Fruit fly (Drosophila melanogaster) whole organism, pupa: ENCODE data around the gene lilli.

Experiments
- CG10348 ChIP-seq: fragments of 200-800 bp; sonication (Bioruptor generic); IDR thresholded peaks from 2 replicates; pipeline ENCODE4 v1.3.6; 2022; ENCODE audit warnings: missing biosample characterization, missing genetic modification characterization
- CG12605 ChIP-seq: fragments of 200-800 bp; sonication (Bioruptor generic); IDR thresholded peaks from 2 replicates; pipeline ENCODE4 v1.3.6; 2022; ENCODE audit warnings: missing biosample characterization, missing genetic modification characterization
- CG13204 ChIP-seq: fragments of 200-800 bp; sonication (Bioruptor generic); optimal IDR thresholded peaks from 2 replicates; lab custom pipeline; 2018; ENCODE audit warnings: missing biosample characterization, mild to moderate bottlenecking, missing genetic modification characterization, moderate library complexity
- CG14655 ChIP-seq: fragments of 200-800 bp; sonication (Bioruptor generic); optimal IDR thresholded peaks from 3 replicates; lab custom pipeline; 2017; ENCODE audit warnings: mild to moderate bottlenecking, missing biosample characterization, missing genetic modification reagents, missing genetic modification characterization
- CG15710 ChIP-seq: fragments of 200-800 bp; sonication (Bioruptor generic); optimal IDR thresholded peaks from 2 replicates; lab custom pipeline; 2018; ENCODE audit warnings: missing biosample characterization, mild to moderate bottlenecking, missing genetic modification characterization, moderate library complexity
- CG17806 ChIP-seq: fragments of 200-800 bp; sonication (Bioruptor generic); optimal IDR thresholded peaks from 2 replicates; lab custom pipeline; 2018; ENCODE audit warnings: missing biosample characterization, mild to moderate bottlenecking, missing genetic modification characterization, moderate library complexity
- CG32121 ChIP-seq: fragments of 200-800 bp; sonication (Bioruptor generic); IDR thresholded peaks from 2 replicates; pipeline ENCODE4 v1.3.6; 2022; ENCODE audit warnings: missing biosample characterization, missing genetic modification characterization
- CG34367 ChIP-seq: fragments of 200-800 bp; sonication (Bioruptor generic); optimal IDR thresholded peaks from 2 replicates; lab custom pipeline; 2018; ENCODE audit warnings: missing biosample characterization, mild to moderate bottlenecking, missing genetic modification characterization
- CG4496 ChIP-seq: fragments of 200-800 bp; sonication (Bioruptor generic); IDR thresholded peaks from 3 replicates; pipeline ENCODE4 v1.3.6; 2022; ENCODE audit warnings: missing biosample characterization, missing genetic modification characterization
- CG8159 ChIP-seq: fragments of 200-800 bp; sonication (Bioruptor generic); optimal IDR thresholded peaks from 3 replicates; lab custom pipeline; 2018; ENCODE audit warnings: missing biosample characterization, mild to moderate bottlenecking, missing genetic modification characterization, moderate library complexity
- CG8301 ChIP-seq: fragments of 200-800 bp; sonication (Bioruptor generic); optimal IDR thresholded peaks from 2 replicates; lab custom pipeline; 2018; ENCODE audit warnings: missing biosample characterization, mild to moderate bottlenecking, missing genetic modification characterization
- CG9948 ChIP-seq: fragments of 200-800 bp; sonication (Bioruptor generic); optimal IDR thresholded peaks from 2 replicates; lab custom pipeline; 2018; ENCODE audit warnings: missing biosample characterization, mild to moderate bottlenecking, missing genetic modification characterization, moderate library complexity
- D1 ChIP-seq: fragments of 200-800 bp; sonication (Bioruptor generic); optimal IDR thresholded peaks from 2 replicates; lab custom pipeline; 2018; ENCODE audit warnings: missing biosample characterization, mild to moderate bottlenecking, missing genetic modification characterization, moderate library complexity
- EcR ChIP-seq: fragments of 200-800 bp; sonication (Bioruptor generic); optimal IDR thresholded peaks from 3 replicates; lab custom pipeline; 2019; ENCODE audit warnings: missing biosample characterization, missing genetic modification characterization, mild to moderate bottlenecking, moderate library complexity, missing genetic modification reagents
- Ets98B ChIP-seq: fragments of 200-800 bp; sonication (Bioruptor generic); IDR thresholded peaks from 2 replicates; pipeline ENCODE4 v1.3.6; 2022; ENCODE audit warnings: missing biosample characterization, missing genetic modification characterization
- Pif1A ChIP-seq: fragments of 200-800 bp; sonication (Bioruptor generic); optimal IDR thresholded peaks from 3 replicates; lab custom pipeline; 2016; ENCODE audit warnings: missing biosample characterization, missing genetic modification characterization
- Pif1B ChIP-seq: fragments of 200-800 bp; sonication (Bioruptor generic); optimal IDR thresholded peaks from 3 replicates; lab custom pipeline; 2016; ENCODE audit warnings: missing biosample characterization, missing genetic modification characterization
- Snoo ChIP-seq: fragments of 200-800 bp; sonication (Bioruptor generic); optimal IDR thresholded peaks from 3 replicates; lab custom pipeline; 2017; ENCODE audit warnings: missing biosample characterization, mild to moderate bottlenecking, missing genetic modification characterization, inconsistent platforms
- fd96Ca ChIP-seq: fragments of 200-800 bp; sonication (Bioruptor generic); IDR thresholded peaks from 3 replicates; pipeline ENCODE4 v1.3.6; 2022; ENCODE audit warnings: missing biosample characterization, missing genetic modification characterization
- gl ChIP-seq: fragments of 200-800 bp; sonication (Bioruptor generic); optimal IDR thresholded peaks from 2 replicates; lab custom pipeline; 2018; ENCODE audit warnings: missing biosample characterization, mild to moderate bottlenecking, missing genetic modification characterization
- rn ChIP-seq: fragments of 200-800 bp; sonication (Bioruptor generic); IDR thresholded peaks from 2 replicates; pipeline ENCODE4 v1.3.6; 2022; ENCODE audit warnings: missing biosample characterization, missing genetic modification characterization

Gene lilli

dm6 chr2L:2904316-2905050, 18.8 kb downstream of the lilli start:
- TF ChIP-seq Ets98B (GFP tag; lab: Robert Waterston, UW) (no peak), Pif1A (GFP tag; lab: Kevin White, UChicago) (no peak), fd96Ca (no peak), EcR (peak; percentile 40), Pif1B (GFP tag; lab: Kevin White, UChicago) (no peak)

DNA sequence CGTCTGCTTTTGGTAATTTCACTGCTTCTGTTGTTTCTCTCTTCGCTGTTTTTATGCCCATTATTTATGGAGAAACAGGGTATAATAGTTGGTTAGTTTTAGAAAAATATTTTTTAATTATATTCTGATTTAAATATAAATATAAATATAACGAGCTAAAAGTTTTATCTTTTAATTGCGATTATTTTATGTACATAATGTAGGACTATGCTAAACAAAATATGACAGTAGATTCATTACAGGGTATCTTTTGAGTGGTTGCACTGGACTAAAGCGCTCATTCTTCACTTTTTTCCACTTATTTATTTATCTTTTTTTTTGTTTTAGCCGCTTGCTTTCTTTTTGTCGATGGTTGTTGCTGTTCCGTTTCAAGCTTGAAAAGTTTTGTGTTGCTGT, 19.3 kb downstream of the lilli start:
- peak; percentile 62 for TF ChIP-seq CG15710 (tag; lab: Kevin White, UChicago)
- peak; percentile 32 for TF ChIP-seq CG17806
- TF ChIP-seq CG34367 (tag; lab: Kevin White, UChicago): peak; percentile 16
- peak; percentile 51; the same call in 1 of the 2 replicates for TF ChIP-seq Ets98B (GFP tag; lab: Robert Waterston, UW)
- peak; percentile 71 for TF ChIP-seq Snoo (tag; lab: Kevin White, UChicago)
- TF ChIP-seq Pif1B (GFP tag; lab: Kevin White, UChicago): peak; percentile 69
- TF ChIP-seq CG4496 (GFP tag; lab: Robert Waterston, UW): peak; percentile 41; the same call in 2 of the 3 replicates
- peak; percentile 32 for TF ChIP-seq CG8301 (tag; lab: Kevin White, UChicago)
- peak; percentile 38 for TF ChIP-seq CG14655 (GFP tag; lab: Kevin White, UChicago)
- peak; percentile 38 for TF ChIP-seq CG9948 (tag; lab: Kevin White, UChicago)
- peak; percentile 50 for TF ChIP-seq rn
- peak; percentile 41 for TF ChIP-seq D1
- peak; percentile 48 for TF ChIP-seq Pif1A (GFP tag; lab: Kevin White, UChicago)
- TF ChIP-seq fd96Ca: no peak
- TF ChIP-seq CG13204 (GFP tag; lab: Kevin White, UChicago): no peak
- TF ChIP-seq CG12605 (GFP tag; lab: Robert Waterston, UW): no peak
- no peak for TF ChIP-seq EcR
- TF ChIP-seq CG8159: peak; percentile 72
- peak; percentile 73 for TF ChIP-seq CG32121 (GFP tag; lab: Robert Waterston, UW)
- TF ChIP-seq gl: no peak

DNA sequence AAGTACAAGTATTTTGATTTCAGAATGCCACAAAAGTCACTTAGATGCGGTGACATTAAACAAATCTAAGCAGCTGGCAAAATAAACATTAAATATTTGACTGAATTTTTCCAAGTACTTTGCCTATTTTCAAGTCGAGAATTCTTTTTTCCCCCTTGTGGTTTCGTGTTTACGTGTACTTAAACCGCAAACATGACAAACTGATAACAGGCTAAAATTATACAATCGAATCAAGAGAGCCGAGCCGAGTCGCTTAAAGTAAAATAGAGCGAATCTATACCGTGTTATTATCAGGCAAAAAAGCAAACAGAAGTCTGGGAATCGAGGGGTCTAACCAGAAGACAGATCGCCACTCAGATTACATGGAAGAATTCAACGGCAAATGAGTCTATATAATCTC, 20.4 kb downstream of the lilli start:
- TF ChIP-seq Pif1B (GFP tag; lab: Kevin White, UChicago) (no peak), Ets98B (GFP tag; lab: Robert Waterston, UW) (no peak), EcR (no peak), fd96Ca (no peak), CG15710 (tag; lab: Kevin White, UChicago) (no peak), CG32121 (GFP tag; lab: Robert Waterston, UW) (no peak), CG10348 (GFP tag; lab: Robert Waterston, UW) (no peak), CG13204 (GFP tag; lab: Kevin White, UChicago) (no peak), CG4496 (GFP tag; lab: Robert Waterston, UW) (no peak), CG17806 (no peak), CG12605 (GFP tag; lab: Robert Waterston, UW) (no peak), CG34367 (tag; lab: Kevin White, UChicago) (no peak), D1 (no peak), CG9948 (tag; lab: Kevin White, UChicago) (no peak), CG14655 (GFP tag; lab: Kevin White, UChicago) (no peak), gl (no peak), Pif1A (GFP tag; lab: Kevin White, UChicago) (no peak), CG8159 (no peak), Snoo (tag; lab: Kevin White, UChicago) (no peak), rn (no peak)

DNA sequence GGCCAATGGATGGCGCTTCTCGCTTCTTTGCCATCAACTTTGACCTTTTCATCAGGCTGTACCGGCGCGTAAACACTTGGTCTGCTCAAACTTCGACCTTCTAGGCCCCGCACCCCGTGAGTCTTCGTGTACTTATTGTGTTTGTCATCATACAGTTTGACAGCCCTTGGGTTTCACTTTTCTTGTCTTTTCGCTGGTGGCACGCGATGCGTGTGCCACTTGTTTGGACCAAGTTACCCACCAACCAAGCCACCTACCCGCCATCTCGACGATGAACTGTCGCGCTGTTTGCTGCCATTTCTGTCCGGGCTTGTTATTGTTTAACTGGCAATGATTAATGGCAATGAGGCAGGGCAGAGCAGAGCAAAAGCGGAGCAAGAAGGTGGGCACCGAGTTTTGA, 22.0 kb downstream of the lilli start:
- TF ChIP-seq Pif1B (GFP tag; lab: Kevin White, UChicago) (no peak), CG13204 (GFP tag; lab: Kevin White, UChicago) (no peak), fd96Ca (0 out of 3 replicates have a peak, but pooled peaks have one; percentile 36)
- TF ChIP-seq, all 21 proteins: peak for 1

DNA sequence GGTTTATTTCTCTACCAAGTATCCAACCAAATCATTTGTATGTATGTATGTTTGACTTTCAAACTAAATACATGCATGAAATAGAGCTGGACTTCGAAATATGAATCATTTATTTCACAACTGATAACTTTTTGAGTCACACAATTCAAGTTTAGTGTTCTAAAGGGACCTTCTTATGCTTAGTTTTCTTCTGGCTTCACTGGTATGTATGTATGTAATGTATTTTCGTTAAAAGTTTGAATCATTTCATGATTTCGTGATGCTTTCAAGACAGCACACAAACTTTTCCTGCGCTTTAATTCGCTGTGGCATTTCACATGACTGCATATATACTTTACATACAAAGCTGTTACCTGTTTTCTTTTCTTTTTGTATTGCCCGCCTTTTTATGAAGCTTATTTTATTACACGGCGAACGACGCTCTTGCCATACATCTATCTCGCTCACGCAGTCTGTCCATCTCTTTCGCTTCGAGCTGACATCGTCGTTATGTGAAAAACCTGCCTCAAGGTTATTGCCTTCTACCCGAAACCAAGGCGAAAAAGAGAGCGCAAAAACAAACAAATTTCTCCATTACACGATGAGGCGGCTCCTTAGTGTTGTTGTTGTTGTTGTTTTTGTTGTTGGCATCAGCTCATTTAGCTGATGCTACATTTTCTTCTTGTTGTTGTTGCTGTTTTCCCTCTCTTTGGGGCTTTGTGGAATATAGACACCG, 22.9 kb downstream of the lilli start:
- TF ChIP-seq CG32121 (GFP tag; lab: Robert Waterston, UW) (no peak), rn (no peak), EcR (peak; percentile 96), CG12605 (GFP tag; lab: Robert Waterston, UW) (no peak), D1 (no peak), Pif1A (GFP tag; lab: Kevin White, UChicago) (no peak), gl (no peak), CG9948 (tag; lab: Kevin White, UChicago) (no peak), Pif1B (GFP tag; lab: Kevin White, UChicago) (no peak), CG15710 (tag; lab: Kevin White, UChicago) (peak; percentile 6), CG14655 (GFP tag; lab: Kevin White, UChicago) (no peak), Snoo (tag; lab: Kevin White, UChicago) (no peak), CG13204 (GFP tag; lab: Kevin White, UChicago) (peak; percentile 30), fd96Ca (no peak), CG17806 (no peak), Ets98B (GFP tag; lab: Robert Waterston, UW) (no peak), CG8159 (peak; percentile 13), CG34367 (tag; lab: Kevin White, UChicago) (no peak), CG4496 (GFP tag; lab: Robert Waterston, UW) (peak; percentile 70; the same call in 2 of the 3 replicates), CG10348 (GFP tag; lab: Robert Waterston, UW) (no peak), CG8301 (tag; lab: Kevin White, UChicago) (no peak)
- TF ChIP-seq, all 21 proteins: peak for 5
